Worm (Caenorhabditis elegans) whole organism, L1 larva: ENCODE results near the gene srg-50.
A peak's percentile ranks its signal among the peaks of the same experiment; 100 is the strongest.

Experiments used
- C16A3.4 ChIP-seq: fragments of 150-350 bp; optimal IDR thresholded peaks from 2 replicates; lab custom pipeline; 2014; ENCODE audit warnings: missing biosample characterization, missing genetic modification characterization
- F16B12.6 ChIP-seq: fragments of 150-350 bp; optimal IDR thresholded peaks from 2 replicates; lab custom pipeline; 2014; ENCODE audit warnings: missing biosample characterization, missing genetic modification characterization
- Y116A8C.19 ChIP-seq: sonication (generic microtip); optimal IDR thresholded peaks from 2 replicates; lab custom pipeline; 2016; ENCODE audit warnings: missing compliant biosample characterization, missing genetic modification characterization, borderline replicate concordance
- alr-1 ChIP-seq: fragments of 200-800 bp; sonication (Bioruptor generic); optimal IDR thresholded peaks from 2 replicates; lab custom pipeline; 2018; ENCODE audit warnings: borderline replicate concordance, mild to moderate bottlenecking, missing genetic modification characterization, missing compliant biosample characterization
- ceh-82 ChIP-seq, 3 experiments: fragments of 150-350 bp in 1 of 3; sonication (generic microtip) in 2 of 3; optimal IDR thresholded peaks; 2 replicates each; lab custom pipeline; 2014 to 2017; ENCODE audit warnings: missing biosample characterization in 3 of 3, missing genetic modification characterization in 3 of 3
- ceh-88 ChIP-seq: fragments of 200-800 bp; sonication (Bioruptor generic); IDR thresholded peaks from 2 replicates; pipeline ENCODE4 v1.3.6; 2022; ENCODE audit warnings: missing genetic modification characterization, missing compliant biosample characterization
- ceh-90 ChIP-seq: sonication (generic microtip); optimal IDR thresholded peaks from 2 replicates; lab custom pipeline; 2016; ENCODE audit warnings: missing genetic modification characterization, missing compliant biosample characterization
- dpl-1 ChIP-seq, 3 experiments: fragments of 150-350 bp in 2 of 3; sonication (generic microtip) in 1 of 3; optimal IDR thresholded peaks; 2 replicates each; lab custom pipeline; 2014 to 2017; ENCODE audit warnings: missing biosample characterization in 3 of 3, missing genetic modification characterization in 3 of 3, missing genetic modification reagents in 3 of 3
- efl-3 ChIP-seq: fragments of 200-800 bp; sonication (Bioruptor generic); optimal IDR thresholded peaks from 2 replicates; lab custom pipeline; 2018; ENCODE audit warnings: mild to moderate bottlenecking, missing genetic modification characterization, missing compliant biosample characterization
- egl-13 ChIP-seq: sonication (generic microtip); optimal IDR thresholded peaks from 2 replicates; lab custom pipeline; 2016; ENCODE audit warnings: missing genotype, missing genetic modification reagents, missing genetic modification characterization, missing compliant biosample characterization
- elt-3 ChIP-seq, 6 experiments: fragments of 150-350 bp in 1 of 6; sonication (generic microtip); optimal IDR thresholded peaks; 2 replicates each; lab custom pipeline; 2017 to 2018; ENCODE audit warnings: missing biosample characterization in 6 of 6, missing genetic modification characterization in 6 of 6, inconsistent platforms in 1 of 6
- fkh-4 ChIP-seq: sonication (generic microtip); optimal IDR thresholded peaks from 2 replicates; lab custom pipeline; 2016; ENCODE audit warnings: missing compliant biosample characterization, missing genetic modification characterization, borderline replicate concordance
- grh-1 ChIP-seq: fragments of 200-800 bp; sonication (Bioruptor generic); IDR thresholded peaks from 2 replicates; pipeline ENCODE4 v1.3.6; 2022; ENCODE audit warnings: missing genetic modification reagents, missing genetic modification characterization, missing compliant biosample characterization
- hlh-17 ChIP-seq: fragments of 200-800 bp; sonication (Bioruptor generic); optimal IDR thresholded peaks from 2 replicates; lab custom pipeline; 2018; ENCODE audit warnings: missing genetic modification characterization, mild to moderate bottlenecking, missing compliant biosample characterization, moderate library complexity, borderline replicate concordance
- hlh-4 ChIP-seq: sonication (generic microtip); optimal IDR thresholded peaks from 2 replicates; lab custom pipeline; 2016; ENCODE audit warnings: mild to moderate bottlenecking, missing genetic modification characterization, missing compliant biosample characterization
- hpl-2 ChIP-seq: fragments of 150-350 bp; optimal IDR thresholded peaks from 2 replicates; lab custom pipeline; 2014; ENCODE audit warnings: missing biosample characterization, missing genetic modification reagents, missing genetic modification characterization
- irx-1 ChIP-seq: sonication (generic microtip); optimal IDR thresholded peaks from 2 replicates; lab custom pipeline; 2016; ENCODE audit warnings: missing genetic modification characterization, missing compliant biosample characterization
- jun-1 ChIP-seq: fragments of 150-350 bp; optimal IDR thresholded peaks from 2 replicates; lab custom pipeline; 2014; ENCODE audit warnings: missing biosample characterization, missing genetic modification reagents, missing genetic modification characterization
- lin-39 ChIP-seq: fragments of 150-350 bp; optimal IDR thresholded peaks from 2 replicates; lab custom pipeline; 2014; ENCODE audit warnings: missing biosample characterization, missing genetic modification reagents, missing genetic modification characterization
- mab-9 ChIP-seq: fragments of 200-800 bp; sonication (Bioruptor generic); IDR thresholded peaks from 2 replicates; pipeline ENCODE4 v1.3.6; 2022; ENCODE audit warnings: missing genetic modification reagents, missing genetic modification characterization, missing compliant biosample characterization
- mdl-1 ChIP-seq, 2 experiments: fragments of 150-350 bp; optimal IDR thresholded peaks; 2 replicates each; lab custom pipeline; 2014 to 2017; ENCODE audit warnings: missing biosample characterization in 2 of 2, missing genetic modification characterization in 2 of 2, inconsistent platforms in 1 of 2
- mef-2 ChIP-seq: fragments of 150-350 bp; optimal IDR thresholded peaks from 2 replicates; lab custom pipeline; 2014; ENCODE audit warnings: missing biosample characterization, missing genetic modification characterization
- mep-1 ChIP-seq: fragments of 150-350 bp; optimal IDR thresholded peaks from 2 replicates; lab custom pipeline; 2014; ENCODE audit warnings: missing biosample characterization, missing genetic modification characterization
- nhr-11 ChIP-seq: fragments of 150-350 bp; optimal IDR thresholded peaks from 2 replicates; lab custom pipeline; 2014; ENCODE audit warnings: missing biosample characterization, missing genetic modification characterization
- nhr-237 ChIP-seq: fragments of 150-350 bp; optimal IDR thresholded peaks from 2 replicates; lab custom pipeline; 2014; ENCODE audit warnings: missing biosample characterization, missing genetic modification characterization
- nhr-71 ChIP-seq: sonication (generic microtip); optimal IDR thresholded peaks from 2 replicates; lab custom pipeline; 2016; ENCODE audit warnings: mild to moderate bottlenecking, missing genetic modification characterization, moderate library complexity, missing compliant biosample characterization
- nhr-76 ChIP-seq: sonication (generic microtip); optimal IDR thresholded peaks from 2 replicates; lab custom pipeline; 2017; ENCODE audit warnings: missing biosample characterization, missing genetic modification characterization
- nhr-77 ChIP-seq: fragments of 150-350 bp; optimal IDR thresholded peaks from 2 replicates; lab custom pipeline; 2014; ENCODE audit warnings: missing biosample characterization, missing genetic modification characterization
- nhr-84 ChIP-seq: sonication (generic microtip); optimal IDR thresholded peaks from 2 replicates; lab custom pipeline; 2017; ENCODE audit warnings: missing biosample characterization, missing genetic modification characterization
- nhr-85 ChIP-seq: sonication (generic microtip); peaks from one replicate; lab custom pipeline; 2016; ENCODE audit warnings: missing genetic modification characterization, inconsistent platforms, missing compliant biosample characterization
- pag-3 ChIP-seq: sonication (generic microtip); optimal IDR thresholded peaks from 2 replicates; lab custom pipeline; 2017; ENCODE audit warnings: missing genetic modification characterization, mild to moderate bottlenecking, missing compliant biosample characterization, antibody characterized with exemption, borderline replicate concordance; ENCODE audit not compliant: insufficient read depth
- snpc-4 ChIP-seq: fragments of 150-350 bp; optimal IDR thresholded peaks from 2 replicates; lab custom pipeline; 2014; ENCODE audit warnings: missing biosample characterization, missing genetic modification characterization
- sptf-1 ChIP-seq: fragments of 150-350 bp; optimal IDR thresholded peaks from 2 replicates; lab custom pipeline; 2014; ENCODE audit warnings: missing biosample characterization, missing genetic modification characterization
- swsn-7 ChIP-seq: sonication (generic microtip); optimal IDR thresholded peaks from 2 replicates; lab custom pipeline; 2016; ENCODE audit warnings: missing genetic modification characterization, missing compliant biosample characterization
- tbx-2 ChIP-seq: sonication (generic microtip); optimal IDR thresholded peaks from 2 replicates; lab custom pipeline; 2016; ENCODE audit warnings: missing genetic modification characterization, missing compliant biosample characterization
- unc-86 ChIP-seq: sonication (generic microtip); optimal IDR thresholded peaks from 2 replicates; lab custom pipeline; 2016; ENCODE audit warnings: missing genetic modification characterization, missing compliant biosample characterization
- vab-15 ChIP-seq: sonication (generic microtip); optimal IDR thresholded peaks from 2 replicates; lab custom pipeline; 2017; ENCODE audit warnings: missing genotype, mild to moderate bottlenecking, missing genetic modification characterization, missing compliant biosample characterization
- zag-1 ChIP-seq: fragments of 150-350 bp; optimal IDR thresholded peaks from 2 replicates; lab custom pipeline; 2014; ENCODE audit warnings: missing biosample characterization, missing genetic modification characterization
- zip-4 ChIP-seq: fragments of 200-800 bp; sonication (Bioruptor generic); optimal IDR thresholded peaks from 2 replicates; lab custom pipeline; 2018; ENCODE audit warnings: mild to moderate bottlenecking, missing genetic modification characterization, moderate library complexity, missing compliant biosample characterization

The srg-50 gene

ce11 chrIV:7062697-7063096 is 12.3 kb downstream of the srg-50 start:
- TF ChIP-seq zag-1 (tag; lab: Kevin White, UChicago): no peak

DNA sequence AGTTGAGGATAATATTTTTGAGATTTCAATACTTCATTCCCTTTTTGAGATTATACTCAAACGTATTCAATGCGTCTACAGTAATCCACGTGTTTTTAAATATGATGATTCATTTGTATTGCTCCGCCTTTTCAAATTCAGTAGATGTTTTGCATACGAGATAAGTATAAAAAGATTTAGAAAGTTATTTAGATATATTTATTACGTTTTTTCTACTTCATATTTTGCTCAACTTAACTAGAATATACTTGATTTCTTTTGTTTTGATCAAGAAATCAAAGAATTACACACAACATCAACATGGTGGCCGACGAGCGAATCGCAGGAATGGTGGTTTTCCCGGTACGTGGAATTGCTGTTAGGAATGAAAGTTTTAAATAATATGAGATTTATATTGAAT is 17.3 kb downstream of the srg-50 start, which contains the start of gene srx-50:
TSS of gene srx-50 (plus strand) at position 301 of the 400 bp plus-strand sequence.
- TF ChIP-seq dpl-1 (GFP tag; optimal IDR thresholded peaks at IDR 0.05; lab: Kevin White, UChicago) (no peak), nhr-84 (tag; lab: Kevin White, UChicago) (no peak), snpc-4 (tag; lab: Kevin White, UChicago) (no peak), nhr-237 (no peak), F16B12.6 (tag; lab: Kevin White, UChicago) (no peak), mdl-1 (tag; optimal IDR thresholded peaks at IDR 0.05; lab: Kevin White, UChicago) (no peak), lin-39 (no peak), efl-3 (GFP tag; lab: Kevin White, UChicago) (no peak), hpl-2 (GFP tag; lab: Kevin White, UChicago) (no peak), C16A3.4 (no peak), mep-1 (tag; lab: Kevin White, UChicago) (no peak), ceh-90 (no peak), irx-1 (tag; lab: Kevin White, UChicago) (no peak), egl-13 (tag; lab: Kevin White, UChicago) (no peak), tbx-2 (tag; lab: Kevin White, UChicago) (no peak), elt-3 (tag; optimal IDR thresholded peaks at IDR 0.05; lab: Kevin White, UChicago) (no peak), nhr-76 (tag; lab: Kevin White, UChicago) (no peak), mab-9 (GFP tag; lab: Robert Waterston, UW) (no peak), ceh-82 (tag; optimal IDR thresholded peaks at IDR 0.05; lab: Kevin White, UChicago) (no peak)

DNA sequence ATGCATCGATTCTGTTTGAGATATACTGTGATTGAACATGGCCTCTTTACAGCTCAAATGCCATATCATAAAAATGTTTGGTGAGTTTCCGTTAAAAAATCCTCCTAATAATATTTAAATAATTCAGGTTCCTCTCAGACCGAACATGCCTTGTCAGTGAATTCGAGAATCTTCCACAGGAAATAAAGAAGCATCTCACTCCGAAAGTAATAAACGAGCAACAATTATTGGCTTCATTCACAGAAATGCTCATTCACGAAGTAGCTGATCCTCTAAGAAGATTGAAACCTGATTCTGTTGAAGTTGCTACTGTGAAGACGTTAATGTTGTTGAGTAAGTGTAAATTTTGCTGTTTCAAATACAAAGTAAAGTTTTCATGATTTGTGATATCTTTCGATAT is 22.8 kb downstream of the srg-50 start:
- TF ChIP-seq mep-1 (tag; lab: Kevin White, UChicago) (no peak), nhr-11 (tag; lab: Kevin White, UChicago) (no peak), zip-4 (no peak), nhr-71 (tag; lab: Kevin White, UChicago) (no peak), mef-2 (no peak), irx-1 (tag; lab: Kevin White, UChicago) (no peak), nhr-237 (no peak), hlh-4 (tag; lab: Kevin White, UChicago) (no peak), vab-15 (tag; lab: Kevin White, UChicago) (no peak), hlh-17 (GFP tag; lab: Kevin White, UChicago) (no peak), jun-1 (no peak), sptf-1 (tag; lab: Kevin White, UChicago) (no peak)

- TF ChIP-seq mdl-1 (tag; optimal IDR thresholded peaks at IDR 0.05; lab: Kevin White, UChicago) (no peak), ceh-88 (GFP tag; lab: Robert Waterston, UW) (no peak), grh-1 (0 out of 2 replicates have a peak, but pooled peaks have one; percentile 4), tbx-2 (tag; lab: Kevin White, UChicago) (no peak), elt-3 (tag; optimal IDR thresholded peaks at IDR 0.05; lab: Kevin White, UChicago) (no peak), swsn-7 (tag; lab: Kevin White, UChicago) (no peak), unc-86 (tag; lab: Kevin White, UChicago) (no peak), Y116A8C.19 (no peak), nhr-85 (tag; lab: Kevin White, UChicago) (peak; percentile 4), fkh-4 (tag; lab: Kevin White, UChicago) (no peak), alr-1 (tag; lab: Kevin White, UChicago) (no peak), nhr-77 (tag; lab: Kevin White, UChicago) (no peak), pag-3 (no peak)
Observed at ce11 chrIV:7051515-7051914, 23.4 kb downstream of the srg-50 start.
